Worm (Caenorhabditis elegans) whole organism, midembryonic: ENCODE data around the gene srt-17.

Experiments used
- T22C8.4 ChIP-seq: fragments of 200-800 bp; sonication (Bioruptor generic); IDR thresholded peaks from 2 replicates; pipeline ENCODE4 v1.3.6; 2022; ENCODE audit warnings: missing genetic modification characterization, missing compliant biosample characterization
- flt-1 ChIP-seq: fragments of 200-800 bp; sonication (Bioruptor generic); IDR thresholded peaks from 2 replicates; pipeline ENCODE4 v1.3.6; 2022; ENCODE audit warnings: missing genetic modification characterization, missing compliant biosample characterization
- med-1 ChIP-seq: sonication (generic microtip); optimal IDR thresholded peaks from 2 replicates; lab custom pipeline; 2017; ENCODE audit warnings: missing genetic modification characterization, mild to moderate bottlenecking, missing compliant biosample characterization, antibody characterized with exemption, missing genetic modification reagents; ENCODE audit not compliant: insufficient read depth
- ref-1 ChIP-seq: fragments of 200-800 bp; sonication (Bioruptor generic); conservative IDR thresholded peaks from 2 replicates; pipeline ENCODE4 v1.3.6; 2022; ENCODE audit warnings: missing genetic modification reagents, missing genetic modification characterization, missing compliant biosample characterization
- tab-1 ChIP-seq: fragments of 200-800 bp; sonication (Bioruptor generic); IDR thresholded peaks from 2 replicates; pipeline ENCODE4 v1.3.6; 2022; ENCODE audit warnings: missing genetic modification characterization, missing compliant biosample characterization
- ztf-23 ChIP-seq: fragments of 200-800 bp; sonication (Bioruptor generic); IDR thresholded peaks from 2 replicates; pipeline ENCODE4 v1.3.6; 2022; ENCODE audit warnings: missing genetic modification reagents, missing genetic modification characterization, missing compliant biosample characterization
- ztf-29 ChIP-seq: fragments of 200-800 bp; sonication (Bioruptor generic); IDR thresholded peaks from 2 replicates; pipeline ENCODE4 v1.3.6; 2022; ENCODE audit warnings: missing genetic modification reagents, missing genetic modification characterization, missing compliant biosample characterization

- TF ChIP-seq ztf-23, result no peak
- TF ChIP-seq flt-1, result no peak
- no peak for TF ChIP-seq ref-1 (GFP tag; lab: Robert Waterston, UW)
- no peak for TF ChIP-seq tab-1
- no peak for TF ChIP-seq ztf-29 (GFP tag; lab: Robert Waterston, UW)
- TF ChIP-seq med-1 (GFP tag; lab: Kevin White, UChicago), result no peak
- TF ChIP-seq T22C8.4 (GFP tag; lab: Robert Waterston, UW), result no peak
Observed at ce11 chrV:587818-588217, 37.0 kb downstream of the srt-17 start, which contains the start of gene K06H6.1.
